Fruit fly (Drosophila melanogaster) whole organism, embryonic: ENCODE measurements around the gene CG7458.

Experiments
- Atf-2 ChIP-seq: fragments of 200-800 bp; sonication (Bioruptor generic); optimal IDR thresholded peaks from 2 replicates; lab custom pipeline; 2016; ENCODE audit warnings: missing biosample characterization, missing genetic modification characterization
- CG1024 ChIP-seq: fragments of 200-800 bp; sonication (Bioruptor generic); IDR thresholded peaks from 2 replicates; pipeline ENCODE4 v1.3.6; 2022; ENCODE audit warnings: missing biosample characterization, missing genetic modification characterization
- CG3726 ChIP-seq: fragments of 200-800 bp; sonication (Bioruptor generic); IDR thresholded peaks from 3 replicates; pipeline ENCODE4, ENCODE4 v1.3.6; 2022; ENCODE audit warnings: missing biosample characterization, missing genetic modification characterization
- CG3995 ChIP-seq: fragments of 200-800 bp; sonication (Bioruptor generic); optimal IDR thresholded peaks from 3 replicates; lab custom pipeline; 2016; ENCODE audit warnings: missing biosample characterization, missing genetic modification characterization
- D ChIP-seq, 2 experiments: fragments of 200-800 bp in 1 of 2; fragments of >200 bp in 1 of 2; sonication (Bioruptor generic) in 1 of 2; optimal IDR thresholded peaks; 2 replicates in 1 of 2; 3 replicates in 1 of 2; lab custom pipeline; 2017; ENCODE audit warnings: mild to moderate bottlenecking in 1 of 2, missing biosample characterization in 1 of 2, missing genetic modification characterization in 1 of 2, missing genetic modification reagents in 1 of 2
- Tbp ChIP-seq: fragments of >200 bp; optimal IDR thresholded peaks from 2 replicates; lab custom pipeline; 2018; ENCODE audit warnings: missing biosample characterization, missing genetic modification characterization
- tap ChIP-seq: fragments of 200-800 bp; optimal IDR thresholded peaks from 3 replicates; lab custom pipeline; 2019; ENCODE audit warnings: missing biosample characterization, mild to moderate bottlenecking, missing genetic modification characterization, moderate library complexity
- wor ChIP-seq: fragments of 200-800 bp; sonication (Bioruptor generic); IDR thresholded peaks from 2 replicates; pipeline ENCODE4 v1.3.6; 2022; ENCODE audit warnings: missing biosample characterization, missing genetic modification characterization

dm6 chr3L:21954474-21955321, at the start of gene CG7458:
- TF ChIP-seq CG3726 (no peak), tap (tag; lab: Kevin White, UChicago) (no peak), CG3995 (GFP tag; lab: Kevin White, UChicago) (no peak), D (optimal IDR thresholded peaks at IDR 0.05; lab: Kevin White, UChicago) (no peak), D (GFP tag; optimal IDR thresholded peaks at IDR 0.05; lab: Kevin White, UChicago) (peak; percentile 59), Tbp (no peak), CG1024 (no peak), wor (GFP tag; lab: Robert Waterston, UW) (peak; percentile 12; the same call in 1 of the 2 replicates), Atf-2 (no peak)
